Fruit fly (Drosophila melanogaster): ENCODE data around the gene Acp63F.

Acp63F gene

DNA sequence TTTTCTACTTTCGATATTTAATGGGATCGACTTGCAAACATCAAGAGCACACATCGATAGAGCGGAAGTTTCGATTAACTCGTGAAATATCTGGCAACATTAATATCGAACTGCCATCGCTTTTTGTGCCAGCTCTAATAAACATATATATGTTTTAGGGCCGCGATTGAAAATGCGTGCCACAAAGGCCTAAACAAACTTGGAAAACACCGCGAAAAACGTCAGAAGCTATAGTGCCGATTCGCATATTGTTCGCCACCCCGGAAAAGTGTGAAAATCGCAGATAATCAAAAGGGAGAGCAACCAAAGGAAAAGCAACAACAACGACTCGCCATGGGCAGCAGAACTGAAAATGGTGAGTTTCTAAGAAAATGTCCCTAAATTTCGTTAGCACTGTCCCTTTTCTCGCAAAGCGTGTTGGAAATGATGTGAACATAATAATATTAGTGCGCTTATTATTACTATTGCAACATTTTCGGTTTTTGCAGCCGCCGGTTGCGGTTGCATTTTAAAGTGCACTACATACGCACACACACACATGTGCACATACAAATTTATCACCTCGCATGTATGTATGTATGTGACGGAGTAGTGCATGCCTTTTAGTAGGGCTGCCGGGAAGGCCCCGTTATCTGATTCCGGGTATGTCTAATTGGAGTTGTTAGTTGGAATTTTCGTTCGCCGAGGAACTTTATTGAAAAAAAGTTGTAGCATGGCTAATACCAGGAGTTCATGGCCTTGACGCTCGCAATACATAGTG lies 2.6 kb upstream of the Acp63F start, which contains the start of gene enc:
Gene enc, plus strand, starts transcription at position 114 of the 760 bp plus-strand sequence.
- TF ChIP-seq Hr83 (GFP tag; optimal IDR thresholded peaks at IDR 0.05; ENCODE audit: poor library complexity, severe bottlenecking) (peak; percentile 45), fru (GFP tag; optimal IDR thresholded peaks at IDR 0.05) (no peak), Jra (GFP tag; optimal IDR thresholded peaks at IDR 0.05) (peak; percentile 23), brk (GFP tag; optimal IDR thresholded peaks at IDR 0.05) (peak; percentile 36), Hnf4 (GFP tag; optimal IDR thresholded peaks at IDR 0.05) (no peak), sage (GFP tag; optimal IDR thresholded peaks at IDR 0.05) (peak; percentile 46), psq (GFP tag; optimal IDR thresholded peaks at IDR 0.05) (peak; percentile 15), Hr78 (GFP tag; optimal IDR thresholded peaks at IDR 0.05) (no peak), tai (GFP tag; optimal IDR thresholded peaks at IDR 0.05) (peak; percentile 84), ey (GFP tag; optimal IDR thresholded peaks at IDR 0.05) (no peak), Rel (GFP tag; optimal IDR thresholded peaks at IDR 0.05) (no peak), Rel (tag; optimal IDR thresholded peaks at IDR 0.05) (peak; percentile 88), Mio (GFP tag; optimal IDR thresholded peaks at IDR 0.05) (no peak), woc (GFP tag; optimal IDR thresholded peaks at IDR 0.05) (peak; percentile 56)

DNA sequence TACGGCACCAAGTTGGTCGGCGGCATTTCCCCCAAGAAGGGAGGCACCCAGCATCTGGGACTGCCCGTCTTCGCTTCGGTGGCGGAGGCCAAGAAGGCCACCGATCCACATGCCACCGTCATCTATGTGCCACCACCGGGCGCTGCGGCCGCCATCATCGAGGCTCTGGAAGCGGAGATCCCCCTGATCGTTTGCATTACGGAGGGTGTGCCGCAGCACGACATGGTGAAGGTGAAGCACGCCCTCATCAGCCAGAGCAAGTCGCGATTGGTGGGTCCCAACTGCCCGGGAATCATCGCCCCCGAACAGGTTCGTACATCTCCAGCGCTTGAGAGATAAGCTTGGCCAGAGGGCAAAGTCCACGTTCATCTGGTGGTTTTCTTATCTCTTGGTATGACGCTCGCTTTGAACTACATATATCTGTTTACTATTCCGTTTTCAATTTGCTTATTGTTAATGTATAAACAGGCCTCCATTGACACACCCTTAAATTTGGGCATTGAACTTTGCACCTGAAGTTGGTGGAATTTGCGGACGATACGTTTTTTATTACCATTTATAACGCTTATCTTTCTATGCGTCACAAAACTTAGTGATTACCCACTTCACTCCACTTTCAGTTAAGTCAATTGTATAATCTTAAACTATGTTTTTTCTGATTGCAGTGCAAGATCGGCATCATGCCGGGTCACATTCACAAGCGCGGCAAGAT lies 774 bp upstream of the Acp63F start:
- no peak for TF ChIP-seq CG32264 (GFP tag; optimal IDR thresholded peaks at IDR 0.05)
- TF ChIP-seq Hnf4 (GFP tag; optimal IDR thresholded peaks at IDR 0.05) = peak; percentile 90
- TF ChIP-seq pan (optimal IDR thresholded peaks at IDR 0.05) = no peak
- TF ChIP-seq h (GFP tag; optimal IDR thresholded peaks at IDR 0.05) = peak; percentile 1
- no peak for TF ChIP-seq Rel (GFP tag; optimal IDR thresholded peaks at IDR 0.05)
- peak; percentile 93 for TF ChIP-seq Rel (tag; optimal IDR thresholded peaks at IDR 0.05)
- TF ChIP-seq foxo (GFP tag; optimal IDR thresholded peaks at IDR 0.05) = no peak

DNA sequence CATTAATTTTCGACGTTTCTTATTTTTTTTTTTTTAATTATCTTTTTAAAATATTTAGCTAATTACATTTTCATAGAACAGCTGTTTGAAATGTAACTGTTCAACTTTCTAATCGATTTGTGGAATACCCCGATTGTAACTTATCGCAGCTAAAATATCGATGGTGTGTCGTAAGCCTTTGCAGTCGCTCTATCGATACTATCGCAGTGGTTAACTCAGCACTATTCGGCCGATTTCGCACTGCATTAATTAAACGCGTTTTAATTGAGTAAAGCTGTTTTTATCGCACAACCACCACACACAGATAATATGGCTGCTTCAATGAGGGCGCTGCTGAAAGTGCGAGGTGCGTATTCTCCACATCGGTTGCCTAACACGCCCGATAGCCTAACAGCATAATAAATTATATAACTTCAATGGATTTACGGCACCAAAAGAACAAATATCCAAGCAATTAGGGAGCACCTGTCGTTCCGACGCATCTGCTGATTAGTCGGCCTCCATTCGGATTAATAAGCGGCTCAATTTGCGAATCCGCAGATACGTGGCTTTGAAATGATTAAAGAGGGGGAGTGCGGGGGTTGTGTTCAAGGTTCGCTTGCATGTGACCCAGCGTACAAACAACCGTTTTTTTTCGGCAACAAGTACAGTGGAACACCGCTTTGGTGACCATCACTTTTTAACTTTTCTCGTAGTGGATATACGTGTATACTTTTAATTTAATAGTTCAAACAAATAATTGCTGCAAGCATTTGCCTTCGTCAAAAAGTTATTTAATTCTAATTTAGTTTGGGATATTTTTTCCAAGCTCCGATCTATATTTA lies 1.9 kb downstream of the Acp63F start, which contains the start of gene Scsalpha1:
Gene Scsalpha1, plus strand, starts transcription at position 202 of the 824 bp plus-strand sequence.
- TF ChIP-seq psq (GFP tag; optimal IDR thresholded peaks at IDR 0.05) (peak; percentile 38), br (GFP tag; optimal IDR thresholded peaks at IDR 0.05) (no peak), Dif (GFP tag; optimal IDR thresholded peaks at IDR 0.05; ENCODE audit: partially characterized antibody) (no peak), dsf (GFP tag; optimal IDR thresholded peaks at IDR 0.05; ENCODE audit: borderline replicate concordance) (peak; percentile 23), Rel (GFP tag; optimal IDR thresholded peaks at IDR 0.05) (no peak), Rel (tag; optimal IDR thresholded peaks at IDR 0.05) (peak; percentile 27), Hr78 (GFP tag; optimal IDR thresholded peaks at IDR 0.05) (no peak), CG32264 (GFP tag; optimal IDR thresholded peaks at IDR 0.05) (no peak), GATAd (GFP tag; optimal IDR thresholded peaks at IDR 0.05) (no peak), tai (GFP tag; optimal IDR thresholded peaks at IDR 0.05) (no peak), Dfd (GFP tag; optimal IDR thresholded peaks at IDR 0.05) (no peak), HLH106 (tag; optimal IDR thresholded peaks at IDR 0.05) (peak; percentile 41), dl (GFP tag; optimal IDR thresholded peaks at IDR 0.05; ENCODE audit: insufficient read depth in 1 of 2, partially characterized antibody in 2 of 2) (no peak), fru (GFP tag; optimal IDR thresholded peaks at IDR 0.05) (no peak), Jra (GFP tag; optimal IDR thresholded peaks at IDR 0.05) (peak; percentile 41), brk (GFP tag; optimal IDR thresholded peaks at IDR 0.05) (no peak), dmrt93B (GFP tag; optimal IDR thresholded peaks at IDR 0.05) (no peak), sv (GFP tag; optimal IDR thresholded peaks at IDR 0.05) (no peak), sage (GFP tag; optimal IDR thresholded peaks at IDR 0.05) (no peak), h (GFP tag; optimal IDR thresholded peaks at IDR 0.05) (no peak), usp (GFP tag; optimal IDR thresholded peaks at IDR 0.05) (no peak), lola (GFP tag; optimal IDR thresholded peaks at IDR 0.05) (no peak), ey (GFP tag; optimal IDR thresholded peaks at IDR 0.05) (peak; percentile 52), N (GFP tag; optimal IDR thresholded peaks at IDR 0.05) (no peak), jim (GFP tag; optimal IDR thresholded peaks at IDR 0.05) (no peak), CrebA (GFP tag; optimal IDR thresholded peaks at IDR 0.05; ENCODE audit: borderline replicate concordance) (no peak), woc (GFP tag; optimal IDR thresholded peaks at IDR 0.05) (peak; percentile 49), Sp1 (GFP tag; optimal IDR thresholded peaks at IDR 0.05) (peak; percentile 16), rgr (GFP tag; optimal IDR thresholded peaks at IDR 0.05) (peak; percentile 54), OdsH (GFP tag; optimal IDR thresholded peaks at IDR 0.05) (peak; percentile 54), pan (optimal IDR thresholded peaks at IDR 0.05) (no peak), Myc (optimal IDR thresholded peaks at IDR 0.05) (peak; percentile 21), Abd-B (GFP tag; optimal IDR thresholded peaks at IDR 0.05) (no peak), Vsx2 (GFP tag; optimal IDR thresholded peaks at IDR 0.05; ENCODE audit: partially characterized antibody) (peak; percentile 98), CG9705 (GFP tag; optimal IDR thresholded peaks at IDR 0.05) (no peak), foxo (GFP tag; optimal IDR thresholded peaks at IDR 0.05) (peak in 1 of 2 experiments; percentile 28), Hnf4 (GFP tag; optimal IDR thresholded peaks at IDR 0.05) (peak; percentile 65), Mio (GFP tag; optimal IDR thresholded peaks at IDR 0.05) (no peak), Hr83 (GFP tag; optimal IDR thresholded peaks at IDR 0.05; ENCODE audit: poor library complexity, severe bottlenecking) (peak; percentile 88)
